Worm (Caenorhabditis elegans) whole organism, L2 larva: ENCODE measurements around the gene Y49E10.10.

Experiments used
- mbf-1 ChIP-seq: sonication (generic microtip); optimal IDR thresholded peaks from 2 replicates; lab custom pipeline; 2017; ENCODE audit warnings: missing biosample characterization, missing genetic modification characterization
- mdl-1 ChIP-seq, 2 experiments: fragments of 150-350 bp in 1 of 2; sonication (generic microtip) in 1 of 2; optimal IDR thresholded peaks; 2 replicates each; lab custom pipeline; 2017; ENCODE audit warnings: missing biosample characterization in 2 of 2, missing genetic modification characterization in 2 of 2
- nhr-11 ChIP-seq: fragments of 150-350 bp; optimal IDR thresholded peaks from 2 replicates; lab custom pipeline; 2014; ENCODE audit warnings: missing biosample characterization, missing genetic modification characterization
- nhr-6 ChIP-seq: fragments of 150-350 bp; optimal IDR thresholded peaks from 2 replicates; lab custom pipeline; 2014; ENCODE audit warnings: missing biosample characterization, missing genetic modification characterization

ce11 chrIII:12368462-12369306 lies 26.6 kb upstream of the Y49E10.10 start, which contains the start of gene his-72:
- TF ChIP-seq mdl-1 (tag; optimal IDR thresholded peaks at IDR 0.05; lab: Kevin White, UChicago) (peak; percentile 29 to 62), nhr-6 (peak; percentile 19), mbf-1 (no peak), nhr-11 (tag; lab: Kevin White, UChicago) (no peak)
